Fruit fly (Drosophila melanogaster) whole organism, embryonic: ENCODE results near the gene NANS.
A peak's percentile ranks its signal among the peaks of the same experiment; 100 is the strongest.

Experiments
- Adf1 ChIP-seq: fragments of 200-800 bp; sonication (Bioruptor generic); IDR thresholded peaks from 2 replicates; pipeline ENCODE4 v1.3.6; 2022; ENCODE audit warnings: missing biosample characterization, missing genetic modification characterization
- Aef1 ChIP-seq: fragments of 200-800 bp; sonication (Bioruptor generic); IDR thresholded peaks from 3 replicates; pipeline ENCODE4 v1.3.6; 2022; ENCODE audit warnings: missing biosample characterization, missing genetic modification characterization
- Asciz ChIP-seq: fragments of 200-800 bp; sonication (Bioruptor generic); optimal IDR thresholded peaks from 2 replicates; lab custom pipeline; 2017; ENCODE audit warnings: missing biosample characterization, mild to moderate bottlenecking, missing genetic modification characterization, missing genetic modification reagents
- Atf3 ChIP-seq: fragments of 200-800 bp; sonication (Bioruptor generic); optimal IDR thresholded peaks from 3 replicates; lab custom pipeline; 2016; ENCODE audit warnings: missing biosample characterization, missing genetic modification characterization
- BEAF-32 ChIP-seq: fragments of 200-800 bp; sonication (Bioruptor generic); optimal IDR thresholded peaks from 3 replicates; lab custom pipeline; 2017; ENCODE audit warnings: missing biosample characterization, missing genetic modification characterization, mild to moderate bottlenecking, moderate library complexity, missing genetic modification reagents
- CG11504 ChIP-seq: fragments of 200-800 bp; sonication (Bioruptor generic); optimal IDR thresholded peaks from 3 replicates; lab custom pipeline; 2019; ENCODE audit warnings: missing biosample characterization, mild to moderate bottlenecking, missing genetic modification characterization, moderate library complexity
- CG12236 ChIP-seq: fragments of 200-800 bp; sonication (Bioruptor generic); optimal IDR thresholded peaks from 2 replicates; lab custom pipeline; 2016; ENCODE audit warnings: missing biosample characterization, missing genetic modification characterization
- CG12744 ChIP-seq: fragments of 200-800 bp; sonication (Bioruptor generic); optimal IDR thresholded peaks from 2 replicates; lab custom pipeline; 2016; ENCODE audit warnings: missing biosample characterization, missing genetic modification characterization
- CG12769 ChIP-seq: fragments of 200-800 bp; sonication (Bioruptor generic); optimal IDR thresholded peaks from 2 replicates; lab custom pipeline; 2019; ENCODE audit warnings: missing biosample characterization, mild to moderate bottlenecking, missing genetic modification characterization, moderate library complexity
- CG13123 ChIP-seq: fragments of 200-800 bp; sonication (Bioruptor generic); optimal IDR thresholded peaks from 2 replicates; lab custom pipeline; 2016; ENCODE audit warnings: missing biosample characterization, missing genetic modification characterization
- CG14441 ChIP-seq: fragments of 200-800 bp; sonication (Bioruptor generic); IDR thresholded peaks from 2 replicates; pipeline ENCODE4 v1.3.6; 2022; ENCODE audit warnings: missing biosample characterization, missing genetic modification characterization
- CG17568 ChIP-seq: fragments of 200-800 bp; sonication (Bioruptor generic); optimal IDR thresholded peaks from 2 replicates; lab custom pipeline; 2018; ENCODE audit warnings: missing biosample characterization, mild to moderate bottlenecking, missing genetic modification characterization, moderate library complexity
- CG17829 ChIP-seq: fragments of 200-800 bp; optimal IDR thresholded peaks from 2 replicates; lab custom pipeline; 2019; ENCODE audit warnings: missing biosample characterization, mild to moderate bottlenecking, missing genetic modification characterization, moderate library complexity
- CG2120 ChIP-seq: fragments of 200-800 bp; sonication (Bioruptor generic); optimal IDR thresholded peaks from 3 replicates; lab custom pipeline; 2016; ENCODE audit warnings: missing biosample characterization, missing genetic modification characterization
- CG2678 ChIP-seq: fragments of 200-800 bp; sonication (Bioruptor generic); optimal IDR thresholded peaks from 3 replicates; lab custom pipeline; 2019; ENCODE audit warnings: missing biosample characterization, mild to moderate bottlenecking, missing genetic modification characterization, moderate library complexity
- CG3726 ChIP-seq: fragments of 200-800 bp; sonication (Bioruptor generic); IDR thresholded peaks from 3 replicates; pipeline ENCODE4, ENCODE4 v1.3.6; 2022; ENCODE audit warnings: missing biosample characterization, missing genetic modification characterization
- CG4707 ChIP-seq: fragments of 200-800 bp; sonication (Bioruptor generic); optimal IDR thresholded peaks from 2 replicates; lab custom pipeline; 2018; ENCODE audit warnings: missing biosample characterization, mild to moderate bottlenecking, missing genetic modification characterization, moderate library complexity
- CG4730 ChIP-seq: fragments of 200-800 bp; sonication (Bioruptor generic); IDR thresholded peaks from 2 replicates; pipeline ENCODE4 v1.3.6; 2022; ENCODE audit warnings: missing biosample characterization, missing genetic modification characterization
- CG4854 ChIP-seq: fragments of 200-800 bp; sonication (Bioruptor generic); optimal IDR thresholded peaks from 2 replicates; lab custom pipeline; 2016; ENCODE audit warnings: missing biosample characterization, missing genetic modification characterization, inconsistent platforms
- CG6175 ChIP-seq: fragments of 200-800 bp; sonication (Bioruptor generic); IDR thresholded peaks from 3 replicates; pipeline ENCODE4 v1.3.6; 2022; ENCODE audit warnings: missing biosample characterization, missing genetic modification characterization
- CG6854 ChIP-seq: fragments of 200-800 bp; sonication (Bioruptor generic); optimal IDR thresholded peaks from 3 replicates; lab custom pipeline; 2017; ENCODE audit warnings: missing biosample characterization, mild to moderate bottlenecking, missing genetic modification characterization
- CG8478 ChIP-seq: fragments of >200 bp; optimal IDR thresholded peaks from 2 replicates; lab custom pipeline; 2018
- CG8924 ChIP-seq: fragments of 200-800 bp; optimal IDR thresholded peaks from 3 replicates; lab custom pipeline; 2019; ENCODE audit warnings: missing biosample characterization, mild to moderate bottlenecking, missing genetic modification characterization, moderate library complexity
- CG9215 ChIP-seq: fragments of 200-800 bp; sonication (Bioruptor generic); IDR thresholded peaks from 2 replicates; pipeline ENCODE4 v1.3.6; 2022; ENCODE audit warnings: missing biosample characterization, missing genetic modification characterization
- Dip3 ChIP-seq: fragments of 200-800 bp; sonication (Bioruptor generic); optimal IDR thresholded peaks from 3 replicates; lab custom pipeline; 2016; ENCODE audit warnings: missing biosample characterization, missing genetic modification characterization
- Ets97D ChIP-seq: fragments of 200-800 bp; sonication (Bioruptor generic); optimal IDR thresholded peaks from 3 replicates; lab custom pipeline; 2016; ENCODE audit warnings: missing biosample characterization, missing genetic modification characterization
- Fer3 ChIP-seq: fragments of 200-800 bp; sonication (Bioruptor generic); optimal IDR thresholded peaks from 2 replicates; lab custom pipeline; 2018; ENCODE audit warnings: missing biosample characterization, mild to moderate bottlenecking, missing genetic modification characterization, moderate library complexity
- GATAe ChIP-seq: fragments of 200-800 bp; sonication (Bioruptor generic); conservative IDR thresholded peaks from 2 replicates; pipeline ENCODE4 v1.3.6; 2022; ENCODE audit warnings: missing biosample characterization, missing genetic modification characterization
- Hr78 ChIP-seq, 2 experiments: fragments of 200-800 bp in 1 of 2; fragments of >200 bp in 1 of 2; sonication (Bioruptor generic) in 1 of 2; optimal IDR thresholded peaks; 2 replicates each; lab custom pipeline; 2017 to 2019; ENCODE audit warnings: missing biosample characterization in 2 of 2, missing genetic modification characterization in 2 of 2, mild to moderate bottlenecking in 1 of 2, moderate library complexity in 1 of 2
- Hsf ChIP-seq: fragments of 200-800 bp; sonication (Bioruptor generic); optimal IDR thresholded peaks from 3 replicates; lab custom pipeline; 2016; ENCODE audit warnings: missing biosample characterization, missing genetic modification characterization
- Jarid2 ChIP-seq: fragments of 200-800 bp; sonication (Bioruptor generic); optimal IDR thresholded peaks from 3 replicates; lab custom pipeline; 2017; ENCODE audit warnings: mild to moderate bottlenecking, missing biosample characterization, missing genetic modification reagents, missing genetic modification characterization
- NFAT ChIP-seq: fragments of 200-800 bp; sonication (Bioruptor generic); IDR thresholded peaks from 2 replicates; pipeline ENCODE4 v1.3.6; 2022; ENCODE audit warnings: missing biosample characterization, missing genetic modification characterization
- Nf-YB ChIP-seq: fragments of 200-800 bp; sonication (Bioruptor generic); optimal IDR thresholded peaks from 3 replicates; lab custom pipeline; 2019; ENCODE audit warnings: missing biosample characterization, mild to moderate bottlenecking, missing genetic modification characterization, moderate library complexity
- Opbp ChIP-seq: fragments of 200-800 bp; sonication (Bioruptor generic); IDR thresholded peaks from 3 replicates; pipeline ENCODE4 v1.3.6; 2022; ENCODE audit warnings: missing biosample characterization, missing genetic modification characterization; ENCODE audit not compliant: partially characterized antibody
- Poxn ChIP-seq: fragments of 200-800 bp; sonication (Bioruptor generic); IDR thresholded peaks from 2 replicates; pipeline ENCODE4 v1.3.6; 2022; ENCODE audit warnings: missing biosample characterization, missing genetic modification characterization
- Sry-β ChIP-seq: fragments of 200-800 bp; sonication (Bioruptor generic); optimal IDR thresholded peaks from 2 replicates; lab custom pipeline; 2018; ENCODE audit warnings: missing biosample characterization, mild to moderate bottlenecking, missing genetic modification characterization, moderate library complexity
- Tbp ChIP-seq: fragments of >200 bp; optimal IDR thresholded peaks from 2 replicates; lab custom pipeline; 2018; ENCODE audit warnings: missing biosample characterization, missing genetic modification characterization
- bowl ChIP-seq: fragments of 200-800 bp; sonication (Bioruptor generic); IDR thresholded peaks from 2 replicates; pipeline ENCODE4 v1.3.6; 2022; ENCODE audit warnings: missing biosample characterization, missing genetic modification characterization
- chn ChIP-seq: fragments of 200-800 bp; sonication (Bioruptor generic); optimal IDR thresholded peaks from 2 replicates; lab custom pipeline; 2016; ENCODE audit warnings: missing biosample characterization, missing genetic modification characterization
- danr ChIP-seq: fragments of 200-800 bp; sonication (Bioruptor generic); IDR thresholded peaks from 2 replicates; pipeline ENCODE4 v1.3.6; 2022; ENCODE audit warnings: missing biosample characterization, missing genetic modification characterization
- disco-r ChIP-seq: fragments of 200-800 bp; sonication (Bioruptor generic); optimal IDR thresholded peaks from 2 replicates; lab custom pipeline; 2016; ENCODE audit warnings: missing biosample characterization, missing genetic modification characterization
- ftz-f1 ChIP-seq: fragments of 200-800 bp; sonication (Bioruptor generic); optimal IDR thresholded peaks from 2 replicates; lab custom pipeline; 2016; ENCODE audit warnings: missing biosample characterization, missing genetic modification characterization
- grn ChIP-seq: fragments of 200-800 bp; sonication (Bioruptor generic); optimal IDR thresholded peaks from 3 replicates; lab custom pipeline; 2017; ENCODE audit warnings: missing biosample characterization, missing genetic modification characterization
- gsb-n ChIP-seq: fragments of 200-800 bp; sonication (Bioruptor generic); optimal IDR thresholded peaks from 3 replicates; lab custom pipeline; 2018; ENCODE audit warnings: missing biosample characterization, mild to moderate bottlenecking, missing genetic modification characterization
- hkb ChIP-seq, 2 experiments: fragments of 200-800 bp in 1 of 2; fragments of >200 bp in 1 of 2; sonication (Bioruptor generic) in 1 of 2; IDR thresholded peaks in 1 of 2; optimal IDR thresholded peaks in 1 of 2; 2 replicates each; pipeline versions ENCODE4 v1.3.6 to Lab custom; 2017 to 2022; ENCODE audit warnings: missing biosample characterization in 1 of 2, missing genetic modification characterization in 1 of 2
- jumu ChIP-seq: fragments of 200-800 bp; sonication (Bioruptor generic); optimal IDR thresholded peaks from 3 replicates; lab custom pipeline; 2016; ENCODE audit warnings: missing biosample characterization, missing genetic modification characterization
- onecut ChIP-seq: fragments of 200-800 bp; sonication (Bioruptor generic); IDR thresholded peaks from 2 replicates; pipeline ENCODE4 v1.3.6; 2022; ENCODE audit warnings: missing biosample characterization, missing genetic modification characterization
- org-1 ChIP-seq: fragments of 200-800 bp; sonication (Bioruptor generic); optimal IDR thresholded peaks from 2 replicates; lab custom pipeline; 2017; ENCODE audit warnings: missing biosample characterization, missing genetic modification characterization
- peb ChIP-seq: fragments of 200-800 bp; sonication (Bioruptor generic); IDR thresholded peaks from 2 replicates; pipeline ENCODE4 v1.3.6; 2022; ENCODE audit warnings: missing biosample characterization, missing genetic modification characterization
- pnt ChIP-seq: fragments of 200-800 bp; sonication (Bioruptor generic); optimal IDR thresholded peaks from 3 replicates; lab custom pipeline; 2016; ENCODE audit warnings: missing biosample characterization, missing genetic modification characterization
- rib ChIP-seq: fragments of 200-800 bp; sonication (Bioruptor generic); IDR thresholded peaks from 2 replicates; pipeline ENCODE4 v1.3.6; 2022; ENCODE audit warnings: missing biosample characterization, missing genetic modification characterization
- slp2 ChIP-seq: fragments of 200-800 bp; sonication (Bioruptor generic); optimal IDR thresholded peaks from 2 replicates; lab custom pipeline; 2016; ENCODE audit warnings: missing biosample characterization, missing genetic modification characterization

The NANS gene

DNA sequence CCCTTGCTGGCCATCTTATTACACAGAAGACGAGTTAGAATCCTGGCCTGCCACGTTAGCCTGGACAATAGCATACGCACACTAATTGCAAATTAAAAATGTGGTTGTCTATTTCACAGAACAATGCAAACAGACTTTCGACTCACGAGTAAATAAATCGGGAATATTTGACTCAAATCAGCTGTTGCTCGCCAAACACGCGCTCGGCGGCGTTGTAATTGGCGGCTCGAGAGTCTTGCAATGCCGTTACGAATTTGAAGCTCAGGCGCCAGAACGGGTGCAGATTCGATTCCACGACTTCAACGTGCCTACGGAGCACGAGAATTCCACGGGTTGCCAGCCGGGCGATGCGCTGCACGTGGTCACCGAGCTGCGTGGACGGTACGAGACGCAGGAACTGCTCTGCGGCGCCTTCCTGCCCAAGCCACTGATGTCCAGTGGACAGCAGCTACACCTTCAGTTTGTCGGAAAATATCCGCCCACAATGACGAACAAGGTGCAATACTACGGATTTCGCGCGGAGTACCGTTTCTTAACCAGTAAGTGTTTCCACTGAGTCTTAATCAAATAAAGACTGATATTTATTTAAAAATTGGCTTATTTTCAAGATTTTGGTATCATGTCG lies 24.6 kb upstream of the NANS start, which contains the start of gene DNAlig3 (continued):
- TF ChIP-seq CG2120 (GFP tag; lab: Kevin White, UChicago) (no peak), BEAF-32 (peak; percentile 68), danr (GFP tag; lab: Robert Waterston, UW) (no peak), Sry-β (GFP tag; lab: Kevin White, UChicago) (no peak), Atf3 (GFP tag; lab: Kevin White, UChicago) (no peak), CG14441 (no peak), CG2678 (tag; lab: Kevin White, UChicago) (no peak), onecut (GFP tag; lab: Robert Waterston, UW) (no peak), gsb-n (tag; lab: Kevin White, UChicago) (no peak), pnt (GFP tag; lab: Kevin White, UChicago) (no peak), rib (GFP tag; lab: Robert Waterston, UW) (no peak), Asciz (GFP tag; lab: Kevin White, UChicago) (no peak), Opbp (GFP tag; lab: Robert Waterston, UW) (no peak), CG4730 (GFP tag; lab: Robert Waterston, UW) (no peak), NFAT (GFP tag; lab: Robert Waterston, UW) (no peak), Hsf (no peak), Dip3 (GFP tag; lab: Kevin White, UChicago) (no peak), CG12236 (GFP tag; lab: Kevin White, UChicago) (no peak), Ets97D (no peak), CG4854 (GFP tag; lab: Kevin White, UChicago) (no peak), CG8478 (lab: Kevin White, UChicago) (no peak), Nf-YB (GFP tag; lab: Kevin White, UChicago) (no peak), slp2 (no peak), peb (GFP tag; lab: Robert Waterston, UW) (no peak), org-1 (GFP tag; lab: Kevin White, UChicago) (no peak), chn (no peak), Fer3 (tag; lab: Kevin White, UChicago) (no peak), CG4707 (GFP tag; lab: Kevin White, UChicago) (no peak), GATAe (no peak), Jarid2 (no peak), CG17568 (GFP tag; lab: Kevin White, UChicago) (no peak), Adf1 (GFP tag; lab: Robert Waterston, UW) (no peak), jumu (GFP tag; lab: Kevin White, UChicago) (no peak), CG6175 (GFP tag; lab: Robert Waterston, UW) (no peak), Poxn (GFP tag; lab: Robert Waterston, UW) (no peak), Aef1 (GFP tag; lab: Robert Waterston, UW) (no peak), hkb (optimal IDR thresholded peaks at IDR 0.05; lab: Kevin White, UChicago) (no peak), hkb (GFP tag; IDR thresholded peaks at IDR 0.05; lab: Robert Waterston, UW) (no peak), bowl (GFP tag; lab: Robert Waterston, UW) (no peak), CG13123 (GFP tag; lab: Kevin White, UChicago) (no peak), CG11504 (tag; lab: Kevin White, UChicago) (no peak), CG8924 (tag; lab: Kevin White, UChicago) (no peak), CG3726 (GFP tag; lab: Robert Waterston, UW) (no peak), CG9215 (GFP tag; lab: Robert Waterston, UW) (no peak), disco-r (GFP tag; lab: Kevin White, UChicago) (no peak), CG6854 (GFP tag; lab: Kevin White, UChicago) (no peak), Hr78 (GFP tag; optimal IDR thresholded peaks at IDR 0.05; lab: Kevin White, UChicago) (no peak), CG12744 (GFP tag; lab: Kevin White, UChicago) (no peak), CG17829 (tag; lab: Kevin White, UChicago) (no peak), CG12769 (tag; lab: Kevin White, UChicago) (peak; percentile 83), ftz-f1 (GFP tag; lab: Kevin White, UChicago) (no peak), grn (GFP tag; lab: Kevin White, UChicago) (no peak), Tbp (GFP tag; lab: Kevin White, UChicago) (no peak)
